Worm (Caenorhabditis elegans) whole organism, L4/young adult: Measurements from ENCODE around the gene fbxl-1.

Experiments
- W03F9.2 ChIP-seq: fragments of 150-350 bp; optimal IDR thresholded peaks from 2 replicates; lab custom pipeline; 2014; ENCODE audit warnings: missing biosample characterization, missing genetic modification characterization
- dao-5 ChIP-seq: sonication (generic microtip); optimal IDR thresholded peaks from 2 replicates; lab custom pipeline; 2016; ENCODE audit warnings: missing genotype, missing genetic modification characterization, moderate library complexity, missing compliant biosample characterization
- him-1 ChIP-seq: sonication (generic microtip); optimal IDR thresholded peaks from 2 replicates; lab custom pipeline; 2016; ENCODE audit warnings: missing genotype, missing genetic modification reagents, missing genetic modification characterization, missing compliant biosample characterization

DNA sequence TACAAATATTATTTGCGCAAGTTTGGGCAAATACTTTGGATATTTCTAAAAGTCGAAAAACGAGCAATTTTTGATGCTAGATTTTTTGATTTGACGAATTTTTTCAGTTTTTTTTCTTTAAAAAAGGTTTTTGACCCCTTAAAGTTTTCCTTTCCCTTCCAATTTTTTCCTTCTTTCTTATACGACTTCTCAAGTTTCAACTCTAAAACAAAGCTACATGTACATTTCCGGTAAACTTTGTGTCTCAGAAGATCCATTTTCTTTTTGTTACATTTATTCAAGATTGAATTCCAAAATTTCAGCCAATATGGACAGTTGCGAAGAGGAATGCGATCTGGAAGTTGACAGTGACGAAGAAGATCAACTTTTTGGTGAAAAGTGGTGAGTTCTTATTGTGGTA is 51.2 kb downstream of the fbxl-1 start, which contains the start of gene mig-10:
- TF ChIP-seq dao-5 (tag; lab: Kevin White, UChicago) (no peak), him-1 (tag; lab: Kevin White, UChicago) (no peak), W03F9.2 (no peak)
